Fruit fly (Drosophila melanogaster) whole organism, wandering third instar larva: ENCODE measurements around the gene CG11369.

Experiments
- Abd-B ChIP-seq: fragments of >200 bp; optimal IDR thresholded peaks from 2 replicates; lab custom pipeline; 2017; ENCODE audit warnings: missing biosample characterization, missing genetic modification characterization
- CG32264 ChIP-seq: fragments of 200-800 bp; sonication (Bioruptor generic); optimal IDR thresholded peaks from 2 replicates; lab custom pipeline; 2016; ENCODE audit warnings: missing biosample characterization, missing genetic modification characterization
- CG9705 ChIP-seq: fragments of 200-800 bp; sonication (Bioruptor generic); optimal IDR thresholded peaks from 2 replicates; lab custom pipeline; 2018; ENCODE audit warnings: missing biosample characterization, mild to moderate bottlenecking, missing genetic modification characterization
- Dif ChIP-seq: fragments of 200-275, 200-300 bp; sonication (Bioruptor generic); optimal IDR thresholded peaks from 2 replicates; lab custom pipeline; 2018; ENCODE audit warnings: missing biosample characterization, missing genetic modification characterization; ENCODE audit not compliant: partially characterized antibody
- GATAd ChIP-seq: sonication (Bioruptor generic); optimal IDR thresholded peaks from 2 replicates; lab custom pipeline; 2016; ENCODE audit warnings: missing biosample characterization, missing genetic modification characterization
- HLH106 ChIP-seq: fragments of 200-800 bp; optimal IDR thresholded peaks from 3 replicates; lab custom pipeline; 2019; ENCODE audit warnings: missing biosample characterization, mild to moderate bottlenecking, missing genetic modification characterization, moderate library complexity
- Hnf4 ChIP-seq: fragments of 200-800 bp; sonication (Bioruptor generic); optimal IDR thresholded peaks from 2 replicates; lab custom pipeline; 2016; ENCODE audit warnings: missing biosample characterization, mild to moderate bottlenecking, missing genetic modification characterization
- Hr78 ChIP-seq: fragments of >200 bp; optimal IDR thresholded peaks from 2 replicates; lab custom pipeline; 2017; ENCODE audit warnings: missing biosample characterization, missing genetic modification characterization
- Hr83 ChIP-seq: fragments of 200-300 bp; sonication (Bioruptor generic); optimal IDR thresholded peaks from 2 replicates; lab custom pipeline; 2016; ENCODE audit warnings: missing biosample characterization, mild to moderate bottlenecking, missing genetic modification characterization, moderate library complexity; ENCODE audit not compliant: poor library complexity, severe bottlenecking
- Jra ChIP-seq: sonication (Bioruptor generic); optimal IDR thresholded peaks from 2 replicates; lab custom pipeline; 2016; ENCODE audit warnings: missing biosample characterization, missing genetic modification characterization
- Myc ChIP-seq: fragments of >200 bp; optimal IDR thresholded peaks from 2 replicates; lab custom pipeline; 2017
- N ChIP-seq: fragments of >200 bp; optimal IDR thresholded peaks from 2 replicates; lab custom pipeline; 2018; ENCODE audit warnings: missing biosample characterization, missing external identifiers, missing genetic modification characterization
- OdsH ChIP-seq: fragments of 200-800 bp; sonication (Bioruptor generic); optimal IDR thresholded peaks from 2 replicates; lab custom pipeline; 2016; ENCODE audit warnings: missing biosample characterization, mild to moderate bottlenecking, missing genetic modification characterization
- Rel ChIP-seq, 2 experiments: fragments of 200-800 bp; sonication (Bioruptor generic) in 1 of 2; optimal IDR thresholded peaks; 2 replicates in 1 of 2; 3 replicates in 1 of 2; lab custom pipeline; 2016 to 2019; ENCODE audit warnings: mild to moderate bottlenecking in 2 of 2, missing biosample characterization in 2 of 2, missing genetic modification characterization in 2 of 2, moderate library complexity in 1 of 2
- Sp1 ChIP-seq: fragments of 200-800 bp; sonication (Bioruptor generic); optimal IDR thresholded peaks from 3 replicates; lab custom pipeline; 2019; ENCODE audit warnings: missing biosample characterization, mild to moderate bottlenecking, missing genetic modification characterization, moderate library complexity
- brk ChIP-seq: fragments of 200-800 bp; sonication (Bioruptor generic); optimal IDR thresholded peaks from 2 replicates; lab custom pipeline; 2016; ENCODE audit warnings: missing biosample characterization, mild to moderate bottlenecking, missing genetic modification characterization
- dl ChIP-seq, 2 experiments: fragments of 175-275, 200-275 bp in 1 of 2; fragments of 200-275 bp in 1 of 2; sonication (Bioruptor generic); optimal IDR thresholded peaks; lab custom pipeline; 2018; ENCODE audit warnings: mild to moderate bottlenecking in 2 of 2, missing biosample characterization in 2 of 2, missing genetic modification characterization in 2 of 2, moderate library complexity in 2 of 2; ENCODE audit not compliant: partially characterized antibody in 2 of 2, insufficient read depth in 1 of 2
- dsf ChIP-seq: sonication (Bioruptor generic); optimal IDR thresholded peaks from 2 replicates; lab custom pipeline; 2016; ENCODE audit warnings: missing biosample characterization, missing genetic modification characterization, borderline replicate concordance
- ey ChIP-seq: fragments of 200-800 bp; sonication (Bioruptor generic); optimal IDR thresholded peaks from 2 replicates; lab custom pipeline; 2016; ENCODE audit warnings: missing biosample characterization, missing genetic modification characterization
- foxo ChIP-seq, 2 experiments: fragments of 200-800 bp; sonication (Bioruptor generic); optimal IDR thresholded peaks; 2 replicates in 1 of 2; 3 replicates in 1 of 2; lab custom pipeline; 2016 to 2017; ENCODE audit warnings: missing biosample characterization in 2 of 2, missing genetic modification characterization in 2 of 2
- h ChIP-seq: fragments of 200-800 bp; sonication (Bioruptor generic); optimal IDR thresholded peaks from 3 replicates; lab custom pipeline; 2016; ENCODE audit warnings: missing biosample characterization, mild to moderate bottlenecking, missing genetic modification characterization
- jim ChIP-seq: fragments of 175-275, 200-325 bp; sonication (Bioruptor generic); optimal IDR thresholded peaks from 2 replicates; lab custom pipeline; 2016; ENCODE audit warnings: missing biosample characterization, mild to moderate bottlenecking, missing genetic modification characterization
- lola ChIP-seq: fragments of >200 bp; optimal IDR thresholded peaks from 2 replicates; lab custom pipeline; 2017; ENCODE audit warnings: missing biosample characterization, missing genetic modification characterization
- pan ChIP-seq: fragments of >200 bp; optimal IDR thresholded peaks from 2 replicates; lab custom pipeline; 2017
- psq ChIP-seq: fragments of 200-800 bp; sonication (Bioruptor generic); optimal IDR thresholded peaks from 3 replicates; lab custom pipeline; 2017; ENCODE audit warnings: missing biosample characterization, mild to moderate bottlenecking, missing genetic modification characterization, moderate library complexity
- rgr ChIP-seq: fragments of 200-800 bp; sonication (Bioruptor generic); optimal IDR thresholded peaks from 3 replicates; lab custom pipeline; 2016; ENCODE audit warnings: missing biosample characterization, mild to moderate bottlenecking, missing genetic modification characterization
- sage ChIP-seq: fragments of 200-800 bp; sonication (Bioruptor generic); optimal IDR thresholded peaks from 2 replicates; lab custom pipeline; 2016; ENCODE audit warnings: missing biosample characterization, mild to moderate bottlenecking, missing genetic modification characterization
- sv ChIP-seq: fragments of 200-800 bp; sonication (Bioruptor generic); optimal IDR thresholded peaks from 3 replicates; lab custom pipeline; 2016; ENCODE audit warnings: missing biosample characterization, missing genetic modification characterization
- tai ChIP-seq: sonication (Bioruptor generic); optimal IDR thresholded peaks from 2 replicates; lab custom pipeline; 2016; ENCODE audit warnings: missing biosample characterization, missing genetic modification characterization
- usp ChIP-seq: fragments of >200 bp; optimal IDR thresholded peaks from 2 replicates; lab custom pipeline; 2017; ENCODE audit warnings: missing biosample characterization, missing genetic modification characterization
- woc ChIP-seq: sonication (Bioruptor generic); optimal IDR thresholded peaks from 2 replicates; lab custom pipeline; 2016; ENCODE audit warnings: missing biosample characterization, mild to moderate bottlenecking, missing genetic modification characterization

The CG11369 gene

dm6 chrX:7579810-7580209, 5.7 kb downstream of the CG11369 start:
- no peak for TF ChIP-seq dl (GFP tag; optimal IDR thresholded peaks at IDR 0.05; lab: Kevin White, UChicago; ENCODE audit: insufficient read depth in 1 of 2, partially characterized antibody in 2 of 2)
- no peak for TF ChIP-seq lola
- no peak for TF ChIP-seq Rel (GFP tag; optimal IDR thresholded peaks at IDR 0.05; lab: Kevin White, UChicago)
- TF ChIP-seq Rel (tag; optimal IDR thresholded peaks at IDR 0.05; lab: Kevin White, UChicago) = peak; percentile 17

- TF ChIP-seq N (GFP tag; lab: Kevin White, UChicago) = no peak
- no peak for TF ChIP-seq brk (GFP tag; lab: Kevin White, UChicago)
- no peak for TF ChIP-seq CG32264 (GFP tag; lab: Kevin White, UChicago)
- no peak for TF ChIP-seq Hr83 (GFP tag; lab: Kevin White, UChicago)
- TF ChIP-seq HLH106 (tag; lab: Kevin White, UChicago) = no peak
- TF ChIP-seq Dif (GFP tag; lab: Kevin White, UChicago) = no peak
- TF ChIP-seq Jra (GFP tag; lab: Kevin White, UChicago) = no peak
- TF ChIP-seq dsf (GFP tag; lab: Kevin White, UChicago) = no peak
- no peak for TF ChIP-seq sage (GFP tag; lab: Kevin White, UChicago)
- TF ChIP-seq, all 38 proteins: peak for 0
These were observed 7.2 kb downstream of the CG11369 start for dm6 chrX:7581165-7581786.

dm6 chrX:7586031-7586430, 11.9 kb downstream of the CG11369 start, which contains the start of gene CG12689:
Gene CG12689 (minus strand): TSS chrX:7586131.
- TF ChIP-seq rgr (no peak), ey (GFP tag; lab: Kevin White, UChicago) (no peak), Sp1 (no peak), jim (GFP tag; lab: Kevin White, UChicago) (no peak), sage (GFP tag; lab: Kevin White, UChicago) (no peak), tai (GFP tag; lab: Kevin White, UChicago) (no peak), CG32264 (GFP tag; lab: Kevin White, UChicago) (no peak), Dif (GFP tag; lab: Kevin White, UChicago) (no peak), woc (GFP tag; lab: Kevin White, UChicago) (no peak)

dm6 chrX:7593051-7593450, 19.0 kb downstream of the CG11369 start:
- TF ChIP-seq CG9705 (GFP tag; lab: Kevin White, UChicago) (no peak), sv (GFP tag; lab: Kevin White, UChicago) (no peak), lola (no peak), pan (lab: Kevin White, UChicago) (no peak), OdsH (GFP tag; lab: Kevin White, UChicago) (no peak), dsf (GFP tag; lab: Kevin White, UChicago) (no peak), foxo (GFP tag; optimal IDR thresholded peaks at IDR 0.05; lab: Kevin White, UChicago) (no peak), Myc (no peak), Hr83 (GFP tag; lab: Kevin White, UChicago) (no peak), Hr78 (GFP tag; lab: Kevin White, UChicago) (no peak), psq (no peak), Hnf4 (GFP tag; lab: Kevin White, UChicago) (no peak), ey (GFP tag; lab: Kevin White, UChicago) (no peak), h (no peak), dl (GFP tag; optimal IDR thresholded peaks at IDR 0.05; lab: Kevin White, UChicago; ENCODE audit: insufficient read depth in 1 of 2, partially characterized antibody in 2 of 2) (no peak), Dif (GFP tag; lab: Kevin White, UChicago) (no peak), Sp1 (no peak), usp (GFP tag; lab: Kevin White, UChicago) (no peak), Abd-B (GFP tag; lab: Kevin White, UChicago) (no peak), GATAd (GFP tag; lab: Kevin White, UChicago) (no peak)

- no peak for TF ChIP-seq Sp1
- no peak for TF ChIP-seq ey (GFP tag; lab: Kevin White, UChicago)
- no peak for TF ChIP-seq sv (GFP tag; lab: Kevin White, UChicago)
- no peak for TF ChIP-seq jim (GFP tag; lab: Kevin White, UChicago)
- TF ChIP-seq Rel (GFP tag; optimal IDR thresholded peaks at IDR 0.05; lab: Kevin White, UChicago) = no peak
- TF ChIP-seq Rel (tag; optimal IDR thresholded peaks at IDR 0.05; lab: Kevin White, UChicago) = no peak
These were observed 29.6 kb downstream of the CG11369 start for dm6 chrX:7603657-7604056.
